Fruit fly (Drosophila melanogaster) whole organism, pupa: ENCODE results near the gene Pect.

Experiments used
- CG10348 ChIP-seq: fragments of 200-800 bp; sonication (Bioruptor generic); IDR thresholded peaks from 2 replicates; pipeline ENCODE4 v1.3.6; 2022; ENCODE audit warnings: missing biosample characterization, missing genetic modification characterization
- CG12605 ChIP-seq: fragments of 200-800 bp; sonication (Bioruptor generic); IDR thresholded peaks from 2 replicates; pipeline ENCODE4 v1.3.6; 2022; ENCODE audit warnings: missing biosample characterization, missing genetic modification characterization
- CG13204 ChIP-seq: fragments of 200-800 bp; sonication (Bioruptor generic); optimal IDR thresholded peaks from 2 replicates; lab custom pipeline; 2018; ENCODE audit warnings: missing biosample characterization, mild to moderate bottlenecking, missing genetic modification characterization, moderate library complexity
- CG14655 ChIP-seq: fragments of 200-800 bp; sonication (Bioruptor generic); optimal IDR thresholded peaks from 3 replicates; lab custom pipeline; 2017; ENCODE audit warnings: mild to moderate bottlenecking, missing biosample characterization, missing genetic modification reagents, missing genetic modification characterization
- CG15710 ChIP-seq: fragments of 200-800 bp; sonication (Bioruptor generic); optimal IDR thresholded peaks from 2 replicates; lab custom pipeline; 2018; ENCODE audit warnings: missing biosample characterization, mild to moderate bottlenecking, missing genetic modification characterization, moderate library complexity
- CG17806 ChIP-seq: fragments of 200-800 bp; sonication (Bioruptor generic); optimal IDR thresholded peaks from 2 replicates; lab custom pipeline; 2018; ENCODE audit warnings: missing biosample characterization, mild to moderate bottlenecking, missing genetic modification characterization, moderate library complexity
- CG32121 ChIP-seq: fragments of 200-800 bp; sonication (Bioruptor generic); IDR thresholded peaks from 2 replicates; pipeline ENCODE4 v1.3.6; 2022; ENCODE audit warnings: missing biosample characterization, missing genetic modification characterization
- CG34367 ChIP-seq: fragments of 200-800 bp; sonication (Bioruptor generic); optimal IDR thresholded peaks from 2 replicates; lab custom pipeline; 2018; ENCODE audit warnings: missing biosample characterization, mild to moderate bottlenecking, missing genetic modification characterization
- CG4496 ChIP-seq: fragments of 200-800 bp; sonication (Bioruptor generic); IDR thresholded peaks from 3 replicates; pipeline ENCODE4 v1.3.6; 2022; ENCODE audit warnings: missing biosample characterization, missing genetic modification characterization
- CG8159 ChIP-seq: fragments of 200-800 bp; sonication (Bioruptor generic); optimal IDR thresholded peaks from 3 replicates; lab custom pipeline; 2018; ENCODE audit warnings: missing biosample characterization, mild to moderate bottlenecking, missing genetic modification characterization, moderate library complexity
- CG8301 ChIP-seq: fragments of 200-800 bp; sonication (Bioruptor generic); optimal IDR thresholded peaks from 2 replicates; lab custom pipeline; 2018; ENCODE audit warnings: missing biosample characterization, mild to moderate bottlenecking, missing genetic modification characterization
- CG9948 ChIP-seq: fragments of 200-800 bp; sonication (Bioruptor generic); optimal IDR thresholded peaks from 2 replicates; lab custom pipeline; 2018; ENCODE audit warnings: missing biosample characterization, mild to moderate bottlenecking, missing genetic modification characterization, moderate library complexity
- D1 ChIP-seq: fragments of 200-800 bp; sonication (Bioruptor generic); optimal IDR thresholded peaks from 2 replicates; lab custom pipeline; 2018; ENCODE audit warnings: missing biosample characterization, mild to moderate bottlenecking, missing genetic modification characterization, moderate library complexity
- EcR ChIP-seq: fragments of 200-800 bp; sonication (Bioruptor generic); optimal IDR thresholded peaks from 3 replicates; lab custom pipeline; 2019; ENCODE audit warnings: missing biosample characterization, missing genetic modification characterization, mild to moderate bottlenecking, moderate library complexity, missing genetic modification reagents
- Ets98B ChIP-seq: fragments of 200-800 bp; sonication (Bioruptor generic); IDR thresholded peaks from 2 replicates; pipeline ENCODE4 v1.3.6; 2022; ENCODE audit warnings: missing biosample characterization, missing genetic modification characterization
- Pif1A ChIP-seq: fragments of 200-800 bp; sonication (Bioruptor generic); optimal IDR thresholded peaks from 3 replicates; lab custom pipeline; 2016; ENCODE audit warnings: missing biosample characterization, missing genetic modification characterization
- Pif1B ChIP-seq: fragments of 200-800 bp; sonication (Bioruptor generic); optimal IDR thresholded peaks from 3 replicates; lab custom pipeline; 2016; ENCODE audit warnings: missing biosample characterization, missing genetic modification characterization
- Snoo ChIP-seq: fragments of 200-800 bp; sonication (Bioruptor generic); optimal IDR thresholded peaks from 3 replicates; lab custom pipeline; 2017; ENCODE audit warnings: missing biosample characterization, mild to moderate bottlenecking, missing genetic modification characterization, inconsistent platforms
- fd96Ca ChIP-seq: fragments of 200-800 bp; sonication (Bioruptor generic); IDR thresholded peaks from 3 replicates; pipeline ENCODE4 v1.3.6; 2022; ENCODE audit warnings: missing biosample characterization, missing genetic modification characterization
- gl ChIP-seq: fragments of 200-800 bp; sonication (Bioruptor generic); optimal IDR thresholded peaks from 2 replicates; lab custom pipeline; 2018; ENCODE audit warnings: missing biosample characterization, mild to moderate bottlenecking, missing genetic modification characterization
- rn ChIP-seq: fragments of 200-800 bp; sonication (Bioruptor generic); IDR thresholded peaks from 2 replicates; pipeline ENCODE4 v1.3.6; 2022; ENCODE audit warnings: missing biosample characterization, missing genetic modification characterization

The Pect gene

DNA sequence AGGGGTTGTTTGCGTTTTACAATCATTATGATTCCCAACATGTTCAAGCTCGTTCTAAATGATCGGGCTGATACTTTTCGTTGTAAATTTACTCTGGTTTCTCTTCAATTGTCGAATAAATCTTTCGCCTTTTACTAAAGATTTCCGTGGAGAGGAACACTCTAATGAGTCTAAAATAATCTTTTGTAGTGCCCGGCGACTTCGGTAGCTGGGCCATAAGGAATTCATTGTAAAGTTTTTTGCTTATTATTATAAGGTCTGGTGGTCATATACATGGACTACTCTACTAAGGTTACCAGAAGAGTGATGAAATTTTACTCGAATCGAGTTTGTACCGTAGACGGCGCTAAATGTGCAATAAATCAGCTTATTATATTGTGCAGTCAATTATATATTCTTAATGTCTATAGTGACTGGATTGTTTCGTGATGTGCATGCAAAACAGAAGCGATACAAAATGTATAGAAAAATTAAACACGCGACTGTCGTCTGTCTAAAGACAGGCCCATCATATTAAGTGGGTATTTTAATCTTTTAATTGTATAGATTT is 41.3 kb downstream of the Pect start:
- no peak for TF ChIP-seq fd96Ca (GFP tag; lab: Robert Waterston, UW)
- no peak for TF ChIP-seq CG9948 (tag; lab: Kevin White, UChicago)
- TF ChIP-seq Pif1B (GFP tag; lab: Kevin White, UChicago): no peak
- no peak for TF ChIP-seq D1 (tag; lab: Kevin White, UChicago)
- TF ChIP-seq rn: no peak
- TF ChIP-seq CG17806: no peak
- no peak for TF ChIP-seq CG8301 (tag; lab: Kevin White, UChicago)
- no peak for TF ChIP-seq CG15710
- TF ChIP-seq CG13204 (GFP tag; lab: Kevin White, UChicago): no peak
- TF ChIP-seq CG4496 (GFP tag; lab: Robert Waterston, UW): no peak
- TF ChIP-seq CG14655: no peak
- TF ChIP-seq EcR (GFP tag; lab: Kevin White, UChicago): no peak
- TF ChIP-seq, all 21 proteins: peak for 0

DNA sequence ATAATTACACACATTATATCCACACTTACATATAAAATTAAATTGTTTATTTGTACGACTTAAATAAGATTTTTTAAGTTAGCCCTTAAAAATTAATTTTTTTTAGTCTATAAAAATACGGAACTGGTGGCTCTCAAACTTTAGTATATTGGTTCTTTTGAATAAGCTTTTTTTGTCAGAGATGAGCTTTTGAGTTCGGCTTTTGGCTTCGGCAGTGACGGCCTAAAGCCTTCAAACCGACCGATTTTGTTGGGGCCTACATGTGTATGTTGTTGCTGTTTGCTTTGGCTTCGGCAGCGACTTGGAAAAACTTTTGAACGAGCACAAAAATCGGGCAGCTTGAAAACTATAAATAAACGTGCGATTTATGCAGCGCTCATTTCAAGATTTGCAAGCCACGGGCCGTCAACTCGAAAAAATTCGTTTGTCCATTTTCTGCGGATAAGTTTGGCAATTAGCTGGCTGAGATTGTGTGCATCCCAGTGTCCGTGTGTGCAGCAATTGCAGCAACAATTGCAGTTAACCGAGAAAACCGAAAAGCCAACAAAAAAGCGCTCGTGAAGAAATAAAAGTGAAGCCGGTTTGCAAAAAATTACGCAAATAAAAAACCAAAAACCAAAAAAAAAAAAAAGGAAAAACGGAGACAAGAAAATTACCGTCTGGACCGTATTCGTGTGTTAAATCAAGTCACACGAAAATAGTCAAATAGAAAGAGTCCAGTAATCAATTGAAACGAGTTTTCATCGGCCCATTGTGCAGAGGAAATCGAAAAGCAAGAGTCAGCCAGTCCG is 42.5 kb downstream of the Pect start, which contains the start of gene CG16820:
Gene CG16820, plus strand, starts transcription at position 378 of the 791 bp plus-strand sequence.
- TF ChIP-seq Ets98B (peak; percentile 53; the same call in 1 of the 2 replicates), CG32121 (GFP tag; lab: Robert Waterston, UW) (no peak; the same call in 1 of the 2 replicates), CG12605 (GFP tag; lab: Robert Waterston, UW) (peak; percentile 71)

dm6 chr2L:13251167-13251566 is 47.6 kb downstream of the Pect start:
- TF ChIP-seq CG8159 (tag; lab: Kevin White, UChicago) (peak; percentile 33), CG14655 (peak; percentile 62), CG13204 (GFP tag; lab: Kevin White, UChicago) (no peak), CG17806 (peak; percentile 9), CG10348 (GFP tag; lab: Robert Waterston, UW) (no peak), CG9948 (tag; lab: Kevin White, UChicago) (peak; percentile 17), CG15710 (peak; percentile 31), CG8301 (tag; lab: Kevin White, UChicago) (peak; percentile 60)

DNA sequence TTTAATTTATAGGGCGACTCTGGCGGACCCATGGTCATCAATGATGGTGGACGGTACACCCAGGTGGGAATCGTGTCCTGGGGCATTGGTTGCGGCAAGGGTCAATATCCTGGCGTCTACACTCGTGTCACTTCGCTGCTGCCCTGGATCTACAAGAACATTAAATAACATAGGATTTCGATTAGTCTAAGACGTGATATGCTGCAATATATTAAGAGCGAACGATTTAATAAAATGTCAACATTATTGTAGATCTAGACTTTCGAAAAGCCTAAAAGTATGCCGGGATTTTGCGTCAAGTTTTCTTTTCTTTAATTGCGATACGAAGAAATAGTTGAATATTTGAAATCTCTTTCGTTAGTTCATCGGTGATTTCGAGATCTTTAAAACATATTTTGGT is 53.6 kb downstream of the Pect start, which contains the start of gene Naa20B:
Gene Naa20B, plus strand, starts transcription at position 301 of the 400 bp plus-strand sequence.
- TF ChIP-seq Snoo (no peak), rn (no peak), CG15710 (no peak), Pif1B (GFP tag; lab: Kevin White, UChicago) (no peak), CG14655 (no peak), CG12605 (GFP tag; lab: Robert Waterston, UW) (no peak), EcR (GFP tag; lab: Kevin White, UChicago) (no peak), CG8159 (tag; lab: Kevin White, UChicago) (no peak), Pif1A (GFP tag; lab: Kevin White, UChicago) (no peak), gl (tag; lab: Kevin White, UChicago) (no peak), CG34367 (tag; lab: Kevin White, UChicago) (no peak), fd96Ca (GFP tag; lab: Robert Waterston, UW) (no peak), D1 (tag; lab: Kevin White, UChicago) (no peak), CG17806 (no peak), CG32121 (GFP tag; lab: Robert Waterston, UW) (no peak), CG4496 (GFP tag; lab: Robert Waterston, UW) (no peak), CG10348 (GFP tag; lab: Robert Waterston, UW) (no peak), CG9948 (tag; lab: Kevin White, UChicago) (no peak), CG8301 (tag; lab: Kevin White, UChicago) (no peak)

- TF ChIP-seq fd96Ca (GFP tag; lab: Robert Waterston, UW) (0 out of 3 replicates have a peak, but pooled peaks have one; percentile 50), Ets98B (peak; percentile 70), CG12605 (GFP tag; lab: Robert Waterston, UW) (no peak), CG34367 (tag; lab: Kevin White, UChicago) (no peak), EcR (GFP tag; lab: Kevin White, UChicago) (no peak), CG8159 (tag; lab: Kevin White, UChicago) (peak; percentile 72), CG17806 (no peak), CG32121 (GFP tag; lab: Robert Waterston, UW) (peak; percentile 53), Pif1A (GFP tag; lab: Kevin White, UChicago) (peak; percentile 26), CG14655 (peak; percentile 67), CG4496 (GFP tag; lab: Robert Waterston, UW) (peak; percentile 72), CG8301 (tag; lab: Kevin White, UChicago) (peak; percentile 60), Pif1B (GFP tag; lab: Kevin White, UChicago) (peak; percentile 26), Snoo (no peak), CG9948 (tag; lab: Kevin White, UChicago) (no peak), D1 (tag; lab: Kevin White, UChicago) (no peak)
- TF ChIP-seq, all 21 proteins: peak for 9
Observed at dm6 chr2L:13258702-13259101, 55.1 kb downstream of the Pect start.

DNA sequence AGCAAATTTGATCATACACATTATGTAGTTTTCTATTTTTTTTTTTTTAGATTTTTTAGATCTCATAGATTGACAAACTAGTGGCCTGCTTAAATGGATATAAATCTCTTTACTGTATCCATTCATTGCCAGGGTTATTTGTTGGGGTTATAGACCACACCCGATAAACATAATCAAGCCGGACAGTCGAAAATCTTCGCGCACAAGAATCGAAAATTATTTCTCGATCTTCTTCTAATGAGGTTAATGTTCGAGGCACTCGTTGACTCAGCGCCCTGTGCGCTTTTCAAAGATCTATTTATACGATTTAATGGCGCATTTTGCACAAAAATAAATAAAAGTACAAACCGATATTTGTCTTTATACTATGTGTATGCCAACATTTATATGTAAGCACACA is 56.1 kb downstream of the Pect start, which contains the start of gene CG31730:
Gene CG31730, minus strand, starts transcription at position 101 of the 400 bp plus-strand sequence.
- TF ChIP-seq Pif1A (GFP tag; lab: Kevin White, UChicago) (no peak), D1 (tag; lab: Kevin White, UChicago) (no peak), CG13204 (GFP tag; lab: Kevin White, UChicago) (no peak), CG9948 (tag; lab: Kevin White, UChicago) (no peak), CG15710 (no peak), CG8301 (tag; lab: Kevin White, UChicago) (no peak), Snoo (no peak), CG17806 (no peak), CG4496 (GFP tag; lab: Robert Waterston, UW) (no peak)
